Worm (Caenorhabditis elegans) whole organism, young adult: Measurements from ENCODE around the gene cho-1.

ENCODE experiments used
- C17E4.6 ChIP-seq: fragments of 200-800 bp; sonication (Bioruptor generic); IDR thresholded peaks from 2 replicates; pipeline ENCODE4 v1.3.6; 2022; ENCODE audit warnings: missing genetic modification reagents, missing genetic modification characterization, missing compliant biosample characterization
- D2030.7 ChIP-seq: fragments of 200-800 bp; sonication (Bioruptor generic); IDR thresholded peaks from 2 replicates; pipeline ENCODE4 v1.3.6; 2022; ENCODE audit warnings: missing genetic modification reagents, missing genetic modification characterization, missing compliant biosample characterization
- F22D6.2 ChIP-seq: sonication (generic microtip); optimal IDR thresholded peaks from 2 replicates; lab custom pipeline; 2016; ENCODE audit warnings: mild to moderate bottlenecking, missing genetic modification characterization, missing compliant biosample characterization
- F49E8.2 ChIP-seq: sonication (generic microtip); optimal IDR thresholded peaks from 3 replicates; lab custom pipeline; 2017; ENCODE audit warnings: missing genetic modification characterization, mild to moderate bottlenecking, missing compliant biosample characterization, antibody characterized with exemption, moderate library complexity; ENCODE audit not compliant: insufficient read depth
- F52B5.7 ChIP-seq: sonication (generic microtip); optimal IDR thresholded peaks from 2 replicates; lab custom pipeline; 2016; ENCODE audit warnings: mild to moderate bottlenecking, missing genetic modification characterization, missing compliant biosample characterization
- F57A8.1 ChIP-seq: fragments of 200-800 bp; sonication (Bioruptor generic); optimal IDR thresholded peaks from 2 replicates; lab custom pipeline; 2018; ENCODE audit warnings: mild to moderate bottlenecking, missing genetic modification characterization, moderate library complexity, missing compliant biosample characterization
- T07F8.4 ChIP-seq: sonication (generic microtip); optimal IDR thresholded peaks from 2 replicates; lab custom pipeline; 2016; ENCODE audit warnings: mild to moderate bottlenecking, missing genetic modification characterization, moderate library complexity, missing compliant biosample characterization
- T26A5.8 ChIP-seq: sonication (generic microtip); optimal IDR thresholded peaks from 2 replicates; lab custom pipeline; 2016; ENCODE audit warnings: missing genetic modification characterization, missing compliant biosample characterization
- Y53F4B.3 ChIP-seq: fragments of 200-800 bp; sonication (Bioruptor generic); IDR thresholded peaks from 2 replicates; pipeline ENCODE4 v1.3.6; 2022; ENCODE audit warnings: missing genetic modification reagents, missing genetic modification characterization, missing compliant biosample characterization
- Y53G8AR.9 ChIP-seq: fragments of 200-800 bp; sonication (Bioruptor generic); conservative IDR thresholded peaks from 2 replicates; pipeline ENCODE4 v1.3.6; 2022; ENCODE audit warnings: missing genetic modification reagents, missing genetic modification characterization, missing compliant biosample characterization
- Y95B8A.8 ChIP-seq: fragments of 200-800 bp; sonication (Bioruptor generic); IDR thresholded peaks from 2 replicates; pipeline ENCODE4 v1.3.6; 2022; ENCODE audit warnings: missing genetic modification reagents, missing genetic modification characterization, missing compliant biosample characterization
- ZK185.1 ChIP-seq: sonication (generic microtip); optimal IDR thresholded peaks from 2 replicates; lab custom pipeline; 2016; ENCODE audit warnings: mild to moderate bottlenecking, missing genetic modification characterization, missing compliant biosample characterization; ENCODE audit not compliant: poor library complexity, severe bottlenecking
- aptf-2 ChIP-seq: fragments of 200-800 bp; sonication (Bioruptor generic); conservative IDR thresholded peaks from 2 replicates; pipeline ENCODE4 v1.3.6; 2022; ENCODE audit warnings: missing genetic modification reagents, missing genetic modification characterization, missing compliant biosample characterization
- attf-3 ChIP-seq: fragments of 200-800 bp; sonication (Bioruptor generic); conservative IDR thresholded peaks from 2 replicates; pipeline ENCODE4 v1.3.6; 2022; ENCODE audit warnings: missing genetic modification reagents, missing genetic modification characterization, missing compliant biosample characterization
- bed-1 ChIP-seq: fragments of 200-800 bp; sonication (Bioruptor generic); IDR thresholded peaks from 2 replicates; pipeline ENCODE4 v1.3.6; 2022; ENCODE audit warnings: missing genetic modification reagents, missing genetic modification characterization, missing compliant biosample characterization
- bed-2 ChIP-seq: fragments of 200-800 bp; sonication (Bioruptor generic); IDR thresholded peaks from 2 replicates; pipeline ENCODE4 v1.3.6; 2022; ENCODE audit warnings: missing genetic modification reagents, missing genetic modification characterization, missing compliant biosample characterization
- ccch-3 ChIP-seq: fragments of 200-800 bp; sonication (Bioruptor generic); optimal IDR thresholded peaks from 2 replicates; lab custom pipeline; 2018; ENCODE audit warnings: mild to moderate bottlenecking, missing genetic modification characterization, missing compliant biosample characterization
- cebp-1 ChIP-seq, 2 experiments: fragments of 200-800 bp in 1 of 2; sonication (Bioruptor generic) in 1 of 2; sonication (generic microtip) in 1 of 2; IDR thresholded peaks in 1 of 2; optimal IDR thresholded peaks in 1 of 2; 2 replicates each; pipeline versions ENCODE4 v1.3.6 to Lab custom; 2017 to 2022; ENCODE audit warnings: missing compliant biosample characterization in 2 of 2, missing genetic modification characterization in 2 of 2, mild to moderate bottlenecking in 1 of 2, missing genetic modification reagents in 1 of 2, moderate library complexity in 1 of 2
- cebp-2 ChIP-seq: fragments of 200-800 bp; sonication (Bioruptor generic); IDR thresholded peaks from 2 replicates; pipeline ENCODE4 v1.3.6; 2022; ENCODE audit warnings: missing genetic modification characterization, missing compliant biosample characterization
- ceh-27 ChIP-seq: fragments of 200-800 bp; sonication (Bioruptor generic); optimal IDR thresholded peaks from 2 replicates; lab custom pipeline; 2018; ENCODE audit warnings: mild to moderate bottlenecking, missing genetic modification characterization, moderate library complexity, missing compliant biosample characterization
- ceh-91 ChIP-seq: fragments of 200-800 bp; sonication (Bioruptor generic); IDR thresholded peaks from 2 replicates; pipeline ENCODE4 v1.3.6; 2022; ENCODE audit warnings: missing genetic modification reagents, missing genetic modification characterization, missing compliant biosample characterization
- dpl-1 ChIP-seq: fragments of 150-350 bp; optimal IDR thresholded peaks from 2 replicates; lab custom pipeline; 2014; ENCODE audit warnings: missing biosample characterization, missing genetic modification reagents, missing genetic modification characterization
- hmg-20 ChIP-seq: fragments of 200-800 bp; sonication (Bioruptor generic); IDR thresholded peaks from 2 replicates; pipeline ENCODE4 v1.3.6; 2022; ENCODE audit warnings: missing genetic modification reagents, missing genetic modification characterization, missing compliant biosample characterization
- let-526 ChIP-seq: fragments of 200-800 bp; sonication (Bioruptor generic); IDR thresholded peaks from 2 replicates; pipeline ENCODE4 v1.3.6; 2022; ENCODE audit warnings: missing genetic modification reagents, missing genetic modification characterization, missing compliant biosample characterization
- lin-26 ChIP-seq: fragments of 200-800 bp; sonication (Bioruptor generic); IDR thresholded peaks from 2 replicates; pipeline ENCODE4 v1.3.6; 2022; ENCODE audit warnings: missing genetic modification reagents, missing genetic modification characterization, missing compliant biosample characterization
- lin-35 ChIP-seq, 3 experiments: fragments of 150-350 bp in 2 of 3; sonication (generic microtip) in 1 of 3; optimal IDR thresholded peaks; 2 replicates each; lab custom pipeline; 2014 to 2018; ENCODE audit warnings: missing biosample characterization in 3 of 3, missing genetic modification characterization in 3 of 3, missing genetic modification reagents in 3 of 3
- lir-1 ChIP-seq: fragments of 200-800 bp; sonication (Bioruptor generic); conservative IDR thresholded peaks from 2 replicates; pipeline ENCODE4 v1.3.6; 2022; ENCODE audit warnings: missing genetic modification reagents, missing genetic modification characterization, missing compliant biosample characterization
- lsl-1 ChIP-seq: fragments of 200-800 bp; sonication (Bioruptor generic); optimal IDR thresholded peaks from 2 replicates; lab custom pipeline; 2018; ENCODE audit warnings: mild to moderate bottlenecking, missing genetic modification characterization, moderate library complexity, missing compliant biosample characterization
- madf-6 ChIP-seq: fragments of 200-800 bp; sonication (Bioruptor generic); IDR thresholded peaks from 2 replicates; pipeline ENCODE4 v1.3.6; 2022; ENCODE audit warnings: missing genetic modification reagents, missing genetic modification characterization, missing compliant biosample characterization
- madf-8 ChIP-seq: fragments of 200-800 bp; sonication (Bioruptor generic); conservative IDR thresholded peaks from 2 replicates; pipeline ENCODE4 v1.3.6; 2022; ENCODE audit warnings: missing genetic modification reagents, missing genetic modification characterization, missing compliant biosample characterization
- mes-4 ChIP-seq: sonication (generic microtip); optimal IDR thresholded peaks from 2 replicates; lab custom pipeline; 2016; ENCODE audit warnings: missing genotype, missing genetic modification characterization, missing compliant biosample characterization
- nfya-1 ChIP-seq: sonication (generic microtip); optimal IDR thresholded peaks from 2 replicates; lab custom pipeline; 2017; ENCODE audit warnings: antibody characterized with exemption, missing compliant biosample characterization, missing genetic modification characterization, borderline replicate concordance; ENCODE audit not compliant: insufficient read depth
- nhr-120 ChIP-seq: fragments of 200-800 bp; sonication (Bioruptor generic); IDR thresholded peaks from 2 replicates; pipeline ENCODE4 v1.3.6; 2022; ENCODE audit warnings: missing genetic modification characterization, missing compliant biosample characterization
- nhr-179 ChIP-seq: sonication (generic microtip); optimal IDR thresholded peaks from 2 replicates; lab custom pipeline; 2016; ENCODE audit warnings: mild to moderate bottlenecking, missing genetic modification characterization, missing compliant biosample characterization
- nhr-27 ChIP-seq: fragments of 200-800 bp; sonication (Bioruptor generic); optimal IDR thresholded peaks from 2 replicates; lab custom pipeline; 2018; ENCODE audit warnings: mild to moderate bottlenecking, missing genetic modification characterization, moderate library complexity, missing compliant biosample characterization
- pbrm-1 ChIP-seq: fragments of 200-800 bp; sonication (Bioruptor generic); IDR thresholded peaks from 2 replicates; pipeline ENCODE4 v1.3.6; 2022; ENCODE audit warnings: missing genetic modification reagents, missing genetic modification characterization, missing compliant biosample characterization
- sea-2 ChIP-seq: fragments of 200-800 bp; sonication (Bioruptor generic); IDR thresholded peaks from 2 replicates; pipeline ENCODE4 v1.3.6; 2022; ENCODE audit warnings: missing genetic modification characterization, missing compliant biosample characterization
- snpc-1.3 ChIP-seq: sonication (generic microtip); optimal IDR thresholded peaks from 2 replicates; lab custom pipeline; 2017; ENCODE audit warnings: missing genetic modification characterization, mild to moderate bottlenecking, missing compliant biosample characterization, antibody characterized with exemption, moderate library complexity, missing genotype, missing genetic modification reagents; ENCODE audit not compliant: insufficient read depth
- somi-1 ChIP-seq: fragments of 200-800 bp; sonication (Bioruptor generic); optimal IDR thresholded peaks from 2 replicates; lab custom pipeline; 2018; ENCODE audit warnings: mild to moderate bottlenecking, missing genetic modification characterization, missing compliant biosample characterization
- unc-62 ChIP-seq: fragments of 150-350 bp; optimal IDR thresholded peaks from 2 replicates; lab custom pipeline; 2014; ENCODE audit warnings: missing biosample characterization, missing genetic modification reagents, missing genetic modification characterization
- ztf-22 ChIP-seq: fragments of 200-800 bp; sonication (Bioruptor generic); optimal IDR thresholded peaks from 2 replicates; lab custom pipeline; 2018; ENCODE audit warnings: mild to moderate bottlenecking, missing genetic modification characterization, moderate library complexity, missing compliant biosample characterization
- ztf-26 ChIP-seq: sonication (generic microtip); optimal IDR thresholded peaks from 2 replicates; lab custom pipeline; 2017; ENCODE audit warnings: missing genetic modification characterization, missing compliant biosample characterization
- ztf-3 ChIP-seq: fragments of 200-800 bp; sonication (Bioruptor generic); optimal IDR thresholded peaks from 2 replicates; lab custom pipeline; 2018; ENCODE audit warnings: mild to moderate bottlenecking, missing genetic modification characterization, missing compliant biosample characterization
- ztf-6 ChIP-seq: fragments of 200-800 bp; sonication (Bioruptor generic); IDR thresholded peaks from 2 replicates; pipeline ENCODE4 v1.3.6; 2022; ENCODE audit warnings: missing genetic modification reagents, missing genetic modification characterization, missing compliant biosample characterization

The cho-1 gene

DNA sequence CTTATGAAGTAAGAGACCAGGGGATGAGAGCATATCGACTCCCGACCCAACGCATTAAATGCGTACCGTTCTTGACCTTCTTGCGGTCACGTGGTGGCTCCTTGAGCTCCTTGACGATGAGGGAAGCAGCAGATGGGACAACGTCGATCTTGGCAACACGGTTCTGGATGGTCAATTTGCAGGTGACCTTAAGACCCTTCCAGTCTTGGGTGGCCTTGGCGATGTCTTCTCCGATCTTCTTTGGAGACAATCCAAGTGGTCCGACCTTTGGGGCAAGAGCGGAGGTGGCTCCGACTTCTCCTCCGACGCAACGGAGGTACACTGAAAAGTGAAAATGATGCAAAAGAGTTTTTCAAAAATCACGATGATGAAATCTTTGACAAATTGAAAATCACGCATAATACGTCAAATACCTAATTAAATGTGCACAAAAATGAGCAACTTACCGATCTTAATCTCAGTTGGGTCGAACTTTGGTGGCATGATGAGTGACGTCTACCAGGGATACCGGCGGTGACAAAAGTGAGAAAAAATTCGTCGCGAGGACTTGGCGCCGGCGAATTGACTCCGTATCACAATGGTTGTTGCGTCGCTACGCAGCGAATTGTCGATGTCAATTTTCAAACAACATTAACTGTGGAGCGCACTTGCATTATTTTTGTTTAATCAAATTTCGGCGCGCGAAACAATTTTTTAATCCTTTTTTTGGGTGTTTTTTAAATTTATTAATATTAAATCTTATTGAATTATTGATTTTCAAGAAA, 25.9 kb upstream of the cho-1 start, which contains the start of gene rpl-12 (continued):
- TF ChIP-seq lsl-1 (GFP tag; lab: Kevin White, UChicago): peak; percentile 86
- peak; percentile 86 for TF ChIP-seq madf-8 (GFP tag; lab: Robert Waterston, UW)
- no peak for TF ChIP-seq mes-4
- no peak for TF ChIP-seq bed-1 (GFP tag; lab: Robert Waterston, UW)
- 0 out of 2 replicates have a peak, but pooled peaks have one; percentile 23 for TF ChIP-seq Y53F4B.3 (GFP tag; lab: Robert Waterston, UW)
- TF ChIP-seq dpl-1: peak; percentile 90
- peak; percentile 44 for TF ChIP-seq T07F8.4 (tag; lab: Kevin White, UChicago)
- peak; percentile 97 for TF ChIP-seq lir-1 (GFP tag; lab: Robert Waterston, UW)
- peak; percentile 97 for TF ChIP-seq C17E4.6 (GFP tag; lab: Robert Waterston, UW)
- peak; percentile 51 for TF ChIP-seq lin-26 (GFP tag; lab: Robert Waterston, UW)
- TF ChIP-seq ztf-6: peak; percentile 89
- TF ChIP-seq F52B5.7 (tag; lab: Kevin White, UChicago): peak; percentile 66
- no peak for TF ChIP-seq nhr-120 (GFP tag; lab: Robert Waterston, UW)
- TF ChIP-seq ztf-3 (GFP tag; lab: Kevin White, UChicago): peak; percentile 60
- TF ChIP-seq Y53G8AR.9: peak; percentile 99
- TF ChIP-seq unc-62: peak; percentile 88
- TF ChIP-seq aptf-2 (GFP tag; lab: Robert Waterston, UW): peak; percentile 68
- peak; percentile 98 for TF ChIP-seq pbrm-1 (GFP tag; lab: Robert Waterston, UW)
- peak; percentile 20 for TF ChIP-seq let-526 (GFP tag; lab: Robert Waterston, UW)
- peak; percentile 96 for TF ChIP-seq Y95B8A.8 (GFP tag; lab: Robert Waterston, UW)
- TF ChIP-seq nhr-179: no peak
- peak; percentile 7 for TF ChIP-seq nhr-27
- TF ChIP-seq ztf-22 (GFP tag; lab: Kevin White, UChicago): peak; percentile 78
- peak; percentile 93 for TF ChIP-seq snpc-1.3 (tag; lab: Kevin White, UChicago)
- TF ChIP-seq attf-3 (GFP tag; lab: Robert Waterston, UW): peak; percentile 86
- no peak for TF ChIP-seq nfya-1
- TF ChIP-seq ccch-3 (GFP tag; lab: Kevin White, UChicago): no peak
- TF ChIP-seq F22D6.2 (tag; lab: Kevin White, UChicago): peak; percentile 93
- TF ChIP-seq sea-2 (GFP tag; lab: Robert Waterston, UW): peak; percentile 77; the same call in 1 of the 2 replicates
- peak; percentile 73 to 99 (median 85) for TF ChIP-seq lin-35 (GFP tag; optimal IDR thresholded peaks at IDR 0.05; lab: Kevin White, UChicago)
- peak; percentile 95 for TF ChIP-seq ceh-91 (GFP tag; lab: Robert Waterston, UW)
- peak; percentile 98 for TF ChIP-seq ceh-27 (GFP tag; lab: Kevin White, UChicago)
- peak; percentile 98 for TF ChIP-seq cebp-2
- peak; percentile 97 for TF ChIP-seq ztf-26 (tag; lab: Kevin White, UChicago)

DNA sequence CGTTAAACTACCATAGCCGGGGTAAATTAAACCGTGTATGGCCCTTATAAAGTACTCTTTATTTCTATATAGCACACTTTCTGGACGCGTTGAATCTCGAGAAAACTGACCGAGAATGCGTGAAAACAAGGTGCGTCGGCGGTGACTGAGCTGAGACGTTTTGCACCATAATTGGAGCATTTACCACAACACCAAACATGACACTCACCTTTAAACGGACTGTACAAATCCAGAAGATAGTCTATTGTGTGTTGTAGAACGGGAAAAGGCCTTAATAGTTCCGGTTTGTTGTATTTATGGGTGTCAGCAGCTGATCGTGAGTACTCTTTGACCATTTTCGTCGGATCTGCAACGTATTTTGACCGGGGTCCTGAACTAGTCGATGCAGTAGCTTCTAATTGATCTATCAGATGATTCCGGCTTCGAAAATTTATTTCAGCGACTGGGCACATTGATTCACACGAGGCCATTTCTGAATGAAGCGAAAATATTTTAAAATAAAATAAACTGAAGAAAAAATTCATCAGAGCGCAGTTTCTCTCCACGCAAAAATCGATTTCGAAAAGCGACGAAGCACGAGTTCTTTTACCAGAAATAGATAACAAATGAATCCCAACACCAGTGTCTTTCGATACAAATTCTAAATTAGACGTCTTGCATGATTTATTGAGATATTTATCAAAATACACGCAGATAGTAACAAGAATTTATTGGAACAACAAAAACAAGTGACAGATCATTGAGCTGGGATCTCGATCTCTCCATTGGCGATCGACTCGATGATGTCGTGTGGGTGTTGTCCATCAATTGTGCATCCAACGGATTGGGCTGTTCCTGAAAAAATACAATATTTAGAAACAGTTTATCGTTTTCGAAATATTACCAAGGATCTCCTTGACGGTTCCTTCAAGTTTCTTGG, 24.8 kb upstream of the cho-1 start, which contains the start of gene tag-115:
Gene tag-115 (minus strand): TSS at position 472 of the 919 bp plus-strand sequence.
- TF ChIP-seq hmg-20 (GFP tag; lab: Robert Waterston, UW) (0 out of 2 replicates have a peak, but pooled peaks have one; percentile 18), lin-35 (GFP tag; optimal IDR thresholded peaks at IDR 0.05; lab: Kevin White, UChicago) (peak in 1 of 3 experiments; percentile 79), cebp-1 (GFP tag; IDR thresholded peaks at IDR 0.05; lab: Robert Waterston, UW) (no peak), cebp-1 (tag; optimal IDR thresholded peaks at IDR 0.05; lab: Kevin White, UChicago) (peak; percentile 51), bed-2 (GFP tag; lab: Robert Waterston, UW) (no peak), F57A8.1 (GFP tag; lab: Kevin White, UChicago) (no peak), T26A5.8 (tag; lab: Kevin White, UChicago) (no peak), bed-1 (GFP tag; lab: Robert Waterston, UW) (0 out of 2 replicates have a peak, but pooled peaks have one; percentile 15), madf-6 (GFP tag; lab: Robert Waterston, UW) (peak; percentile 80), ZK185.1 (tag; lab: Kevin White, UChicago) (peak; percentile 60), F49E8.2 (tag; lab: Kevin White, UChicago) (peak; percentile 93), somi-1 (GFP tag; lab: Kevin White, UChicago) (no peak), D2030.7 (GFP tag; lab: Robert Waterston, UW) (peak; percentile 43; the same call in 1 of the 2 replicates), ceh-27 (GFP tag; lab: Kevin White, UChicago) (no peak)
